Worm (Caenorhabditis elegans): ENCODE measurements around the gene fat-7.

The fat-7 gene

DNA sequence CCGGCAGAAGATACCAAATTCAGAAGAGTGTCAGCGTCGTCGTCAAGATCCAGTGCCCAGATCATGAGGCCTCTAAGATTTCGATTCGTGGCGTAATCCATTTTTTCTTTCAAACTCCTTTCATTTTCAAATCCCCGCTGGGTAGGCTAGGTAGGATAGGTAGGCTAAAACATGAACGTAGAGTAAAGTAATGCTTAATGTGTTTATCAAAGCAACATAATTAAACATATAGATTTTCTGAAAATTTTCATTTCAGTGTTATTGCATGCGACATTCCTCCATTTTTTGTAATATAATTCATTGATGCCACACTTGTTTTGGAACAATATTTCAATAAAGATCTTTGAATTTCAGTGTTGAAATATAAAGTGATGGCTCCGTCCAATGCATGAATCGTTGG lies 23.5 kb downstream of the fat-7 start, which contains the start of gene T01C4.8:
T01C4.8 (minus strand) TSS at position 101 of the 400 bp plus-strand sequence.
- TF ChIP-seq hmg-4 (GFP tag; optimal IDR thresholded peaks at IDR 0.05) (no peak), F13C5.2 (tag; optimal IDR thresholded peaks at IDR 0.05) (no peak), hmbx-1 (tag; optimal IDR thresholded peaks at IDR 0.05) (no peak), sea-1 (GFP tag; conservative IDR thresholded peaks at IDR 0.05) (no peak), tbx-37 (GFP tag; conservative IDR thresholded peaks at IDR 0.05) (no peak), scrt-1 (GFP tag; IDR thresholded peaks at IDR 0.05) (no peak), B0310.2 (tag; optimal IDR thresholded peaks at IDR 0.05) (no peak), tra-4 (tag; optimal IDR thresholded peaks at IDR 0.05) (no peak), ceh-36 (tag; optimal IDR thresholded peaks at IDR 0.05) (no peak), aly-1 (tag; optimal IDR thresholded peaks at IDR 0.05) (no peak), tbx-11 (GFP tag; IDR thresholded peaks at IDR 0.05) (no peak), hnd-1 (tag; optimal IDR thresholded peaks at IDR 0.05) (no peak), pes-1 (GFP tag; IDR thresholded peaks at IDR 0.05) (no peak), ama-1 (optimal IDR thresholded peaks at IDR 0.05) (no peak), flt-1 (GFP tag; IDR thresholded peaks at IDR 0.05) (no peak), ets-7 (tag; optimal IDR thresholded peaks at IDR 0.05) (no peak), ceh-13 (GFP tag; optimal IDR thresholded peaks at IDR 0.05) (no peak)

DNA sequence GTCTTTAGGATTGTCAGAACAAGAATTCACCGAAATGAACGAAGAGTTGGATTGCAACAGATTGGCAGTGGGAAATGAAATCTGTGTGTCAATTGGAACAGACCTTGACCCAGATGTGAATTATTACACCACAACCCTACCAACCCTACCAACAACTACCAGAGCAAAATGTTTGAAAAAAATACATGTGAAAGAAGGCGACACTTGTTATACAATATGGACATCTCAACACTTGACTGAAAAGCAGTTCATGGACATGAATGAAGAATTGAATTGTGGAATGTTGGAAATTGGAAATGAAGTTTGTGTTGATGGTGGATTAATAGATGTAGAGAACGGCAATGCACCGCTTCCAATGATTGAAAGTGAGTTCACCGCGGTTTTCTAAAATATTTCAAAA lies 29.0 kb downstream of the fat-7 start:
- TF ChIP-seq flt-1 (GFP tag; IDR thresholded peaks at IDR 0.05) (no peak), ama-1 (optimal IDR thresholded peaks at IDR 0.05) (no peak), tbx-37 (GFP tag; conservative IDR thresholded peaks at IDR 0.05) (no peak), hnd-1 (tag; optimal IDR thresholded peaks at IDR 0.05) (no peak), ets-7 (tag; optimal IDR thresholded peaks at IDR 0.05) (no peak), ceh-13 (GFP tag; optimal IDR thresholded peaks at IDR 0.05) (no peak), hmg-4 (GFP tag; optimal IDR thresholded peaks at IDR 0.05) (no peak), pes-1 (GFP tag; IDR thresholded peaks at IDR 0.05) (no peak), tbx-11 (GFP tag; IDR thresholded peaks at IDR 0.05) (no peak), B0310.2 (tag; optimal IDR thresholded peaks at IDR 0.05) (no peak), ceh-36 (tag; optimal IDR thresholded peaks at IDR 0.05) (no peak), aly-1 (tag; optimal IDR thresholded peaks at IDR 0.05) (no peak), hmbx-1 (tag; optimal IDR thresholded peaks at IDR 0.05) (no peak), scrt-1 (GFP tag; IDR thresholded peaks at IDR 0.05) (no peak), sea-1 (GFP tag; conservative IDR thresholded peaks at IDR 0.05) (no peak)

DNA sequence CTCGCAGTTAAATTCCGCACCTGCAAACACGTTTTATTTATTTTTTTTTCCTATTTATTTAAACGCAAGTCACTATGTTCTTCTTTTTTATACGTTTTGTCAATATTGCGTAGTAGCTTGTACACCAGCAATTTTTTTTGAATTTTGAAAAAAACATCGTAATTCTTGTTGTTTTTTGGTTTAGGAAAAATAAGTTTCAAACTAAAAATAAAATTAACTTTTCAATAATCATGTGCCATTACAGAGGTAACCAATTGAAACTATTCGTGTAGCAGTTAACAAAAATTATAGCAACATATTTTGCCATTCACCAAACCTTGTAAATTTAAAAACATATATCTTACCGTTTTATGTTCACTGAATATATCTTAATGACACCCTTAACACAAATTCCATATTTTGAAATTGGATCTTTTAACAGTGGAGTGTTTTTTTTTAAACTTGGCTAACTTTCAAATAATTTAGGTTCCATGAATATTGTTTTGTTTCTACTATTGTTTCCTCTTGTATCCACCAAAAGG lies 29.7 kb downstream of the fat-7 start, which contains the start of gene lmd-5:
lmd-5 (plus strand) TSS at position 471 of the 521 bp plus-strand sequence.
- TF ChIP-seq tbx-37 (GFP tag; conservative IDR thresholded peaks at IDR 0.05) (no peak), ama-1 (optimal IDR thresholded peaks at IDR 0.05) (no peak), aly-1 (tag; optimal IDR thresholded peaks at IDR 0.05) (no peak), sea-1 (GFP tag; conservative IDR thresholded peaks at IDR 0.05) (no peak), scrt-1 (GFP tag; IDR thresholded peaks at IDR 0.05) (no peak), hmbx-1 (tag; optimal IDR thresholded peaks at IDR 0.05) (no peak), tra-4 (tag; optimal IDR thresholded peaks at IDR 0.05) (no peak)

DNA sequence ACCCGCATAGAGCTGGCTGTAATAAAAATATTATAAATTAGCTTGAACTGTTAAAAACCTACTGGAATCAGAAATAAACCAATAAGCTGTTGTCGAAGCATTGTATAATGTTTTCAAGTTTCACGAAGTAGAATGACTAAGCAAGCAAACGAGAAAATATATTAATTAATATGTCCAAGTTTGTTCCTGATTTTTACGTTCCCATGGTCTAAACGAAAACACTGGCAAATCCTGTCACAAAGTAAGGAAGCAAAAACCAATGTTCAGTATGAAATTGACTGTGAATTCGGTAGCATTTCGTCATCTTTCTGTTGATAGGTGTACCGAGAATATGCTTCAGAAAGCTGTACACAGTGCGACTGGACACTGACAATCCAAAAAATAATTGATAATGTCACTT lies 32.8 kb downstream of the fat-7 start, which contains the start of gene srx-34:
srx-34 (minus strand) TSS at position 101 of the 400 bp plus-strand sequence.
- TF ChIP-seq scrt-1 (GFP tag; IDR thresholded peaks at IDR 0.05) (no peak), flt-1 (GFP tag; IDR thresholded peaks at IDR 0.05) (no peak), ceh-13 (GFP tag; optimal IDR thresholded peaks at IDR 0.05) (no peak)

DNA sequence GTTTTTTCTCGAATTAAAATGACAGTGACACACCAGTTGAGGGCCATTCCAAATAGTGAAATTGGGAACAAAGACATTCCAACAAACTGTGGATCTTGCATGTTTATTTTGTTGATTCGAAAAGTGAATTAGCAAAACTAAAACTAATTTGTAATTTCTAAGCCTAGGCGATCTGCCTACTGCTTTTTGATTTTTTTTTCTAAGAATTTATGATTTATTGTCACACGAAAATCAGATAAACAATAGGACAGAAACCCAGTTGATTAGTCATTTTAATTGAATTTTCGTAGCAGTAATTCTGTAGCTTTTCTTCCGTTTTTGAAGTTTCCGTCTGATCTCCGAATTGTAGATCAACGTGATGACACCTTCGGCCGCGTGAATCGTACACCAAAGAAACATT lies 34.1 kb downstream of the fat-7 start, which contains the start of gene srx-33:
srx-33 (minus strand) TSS at position 101 of the 400 bp plus-strand sequence.
- no peak for TF ChIP-seq ceh-13 (GFP tag; optimal IDR thresholded peaks at IDR 0.05)
- TF ChIP-seq pes-1 (GFP tag; IDR thresholded peaks at IDR 0.05): no peak
- no peak for TF ChIP-seq ets-7 (tag; optimal IDR thresholded peaks at IDR 0.05)
- TF ChIP-seq F13C5.2 (tag; optimal IDR thresholded peaks at IDR 0.05): no peak
- no peak for TF ChIP-seq hmbx-1 (tag; optimal IDR thresholded peaks at IDR 0.05)

DNA sequence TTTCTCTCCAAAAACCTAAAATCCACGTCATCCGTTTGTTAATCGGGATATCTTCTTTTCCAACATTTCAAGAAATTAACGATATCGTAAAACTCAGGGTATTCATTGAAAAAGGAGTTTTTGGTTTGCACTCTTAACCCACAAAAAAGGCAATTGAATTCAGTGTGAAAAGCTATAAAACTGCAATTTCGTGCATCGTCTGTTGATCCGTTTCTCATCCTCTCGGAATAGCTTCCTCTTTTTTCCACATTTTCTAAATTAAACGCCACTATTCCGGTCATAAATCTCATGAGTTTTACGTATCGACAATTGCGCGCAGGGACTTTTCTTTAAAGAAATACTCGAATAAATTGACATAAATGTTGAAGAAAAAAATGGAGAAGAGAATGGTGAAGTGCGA lies 40.7 kb downstream of the fat-7 start:
- TF ChIP-seq ama-1 (optimal IDR thresholded peaks at IDR 0.05) (no peak), sea-1 (GFP tag; conservative IDR thresholded peaks at IDR 0.05) (no peak), ceh-36 (tag; optimal IDR thresholded peaks at IDR 0.05) (no peak)

DNA sequence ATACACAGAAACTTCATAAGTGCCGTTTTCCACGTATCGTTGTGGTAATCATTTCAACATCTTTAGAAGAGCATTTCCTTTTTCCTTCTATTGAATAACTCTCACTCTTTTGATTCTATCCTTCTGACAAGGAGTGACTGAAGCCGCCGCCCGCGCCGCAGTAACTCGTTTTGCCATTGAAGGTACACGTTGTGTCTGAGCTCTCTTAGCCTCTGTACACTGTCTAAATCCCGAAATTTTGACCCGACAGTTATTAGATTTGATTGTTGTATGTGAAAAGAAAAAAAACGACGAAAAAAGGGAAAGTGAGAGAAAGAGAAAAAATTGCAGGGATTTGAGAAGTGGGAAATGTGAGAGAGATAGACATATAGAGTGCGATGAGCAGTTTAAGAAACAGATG lies 41.7 kb downstream of the fat-7 start:
- TF ChIP-seq tbx-37 (GFP tag; conservative IDR thresholded peaks at IDR 0.05) (no peak), scrt-1 (GFP tag; IDR thresholded peaks at IDR 0.05) (no peak), ceh-36 (tag; optimal IDR thresholded peaks at IDR 0.05) (no peak), sea-1 (GFP tag; conservative IDR thresholded peaks at IDR 0.05) (no peak), F13C5.2 (tag; optimal IDR thresholded peaks at IDR 0.05) (no peak), ets-7 (tag; optimal IDR thresholded peaks at IDR 0.05) (no peak), ama-1 (optimal IDR thresholded peaks at IDR 0.05) (no peak), aly-1 (tag; optimal IDR thresholded peaks at IDR 0.05) (no peak)

DNA sequence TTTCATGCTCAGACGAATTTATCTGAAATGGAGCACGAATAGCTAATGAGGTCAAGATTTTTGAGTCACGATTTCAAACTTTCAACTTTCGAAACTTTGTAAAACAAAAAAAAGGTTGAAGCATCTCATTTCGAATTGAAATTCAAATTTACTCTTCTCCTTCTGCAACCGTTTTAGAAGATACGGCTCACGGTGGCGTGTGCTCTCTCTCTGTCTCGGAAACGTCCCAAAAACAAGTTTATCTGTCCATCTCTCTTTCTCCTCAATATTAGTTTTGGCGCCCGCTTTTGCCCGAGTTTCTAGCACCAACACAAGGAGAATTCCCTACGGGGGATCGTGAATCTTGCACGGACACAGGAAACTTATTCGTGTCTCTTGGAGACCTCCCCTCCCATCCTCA lies 42.6 kb downstream of the fat-7 start:
- TF ChIP-seq B0310.2 (tag; optimal IDR thresholded peaks at IDR 0.05): no peak
- TF ChIP-seq tbx-37 (GFP tag; conservative IDR thresholded peaks at IDR 0.05): no peak
- TF ChIP-seq flt-1 (GFP tag; IDR thresholded peaks at IDR 0.05): no peak
- no peak for TF ChIP-seq hmg-4 (GFP tag; optimal IDR thresholded peaks at IDR 0.05)
- no peak for TF ChIP-seq scrt-1 (GFP tag; IDR thresholded peaks at IDR 0.05)
- no peak for TF ChIP-seq ceh-13 (GFP tag; optimal IDR thresholded peaks at IDR 0.05)
- no peak for TF ChIP-seq ceh-36 (tag; optimal IDR thresholded peaks at IDR 0.05)
- TF ChIP-seq hmbx-1 (tag; optimal IDR thresholded peaks at IDR 0.05): no peak
- TF ChIP-seq aly-1 (tag; optimal IDR thresholded peaks at IDR 0.05): no peak
- TF ChIP-seq hnd-1 (tag; optimal IDR thresholded peaks at IDR 0.05): no peak
- no peak for TF ChIP-seq tbx-11 (GFP tag; IDR thresholded peaks at IDR 0.05)
- TF ChIP-seq F13C5.2 (tag; optimal IDR thresholded peaks at IDR 0.05): no peak
- no peak for TF ChIP-seq sea-1 (GFP tag; conservative IDR thresholded peaks at IDR 0.05)
- no peak for TF ChIP-seq ama-1 (optimal IDR thresholded peaks at IDR 0.05)
- no peak for TF ChIP-seq pes-1 (GFP tag; IDR thresholded peaks at IDR 0.05)
- no peak for TF ChIP-seq tra-4 (tag; optimal IDR thresholded peaks at IDR 0.05)
- no peak for TF ChIP-seq ets-7 (tag; optimal IDR thresholded peaks at IDR 0.05)

Data from whole organism, early embryonic.